Worm (Caenorhabditis elegans): ENCODE results near the gene ZK546.4.
A peak's percentile ranks its signal among the peaks of the same experiment; 100 is the strongest.

The ZK546.4 gene

ce11 chrII:4945695-4946094 lies 7.9 kb downstream of the ZK546.4 start, which contains the start of the genes gldi-11 and ZK546.2 (continued):
- TF ChIP-seq skn-1 (tag; optimal IDR thresholded peaks at IDR 0.05) (peak; percentile 5), blmp-1 (tag; optimal IDR thresholded peaks at IDR 0.05) (no peak), C34B4.2 (tag; optimal IDR thresholded peaks at IDR 0.05) (no peak), egl-13 (tag; optimal IDR thresholded peaks at IDR 0.05) (no peak)

ce11 chrII:4946775-4947174 lies 8.9 kb downstream of the ZK546.4 start:
- no peak for TF ChIP-seq C16A3.4 (tag; optimal IDR thresholded peaks at IDR 0.05)
- no peak for TF ChIP-seq ceh-8 (GFP tag; optimal IDR thresholded peaks at IDR 0.05)
- peak; percentile 6 for TF ChIP-seq nhr-71 (tag; optimal IDR thresholded peaks at IDR 0.05)
- peak; percentile 84 for TF ChIP-seq F16B12.6 (tag; optimal IDR thresholded peaks at IDR 0.05)
- TF ChIP-seq skn-1 (tag; optimal IDR thresholded peaks at IDR 0.05) = peak; percentile 16
- peak in 2 of 3 experiments; percentile 39 to 40 for TF ChIP-seq dpl-1 (GFP tag; optimal IDR thresholded peaks at IDR 0.05)
- peak; percentile 31 to 43 for TF ChIP-seq efl-1 (optimal IDR thresholded peaks at IDR 0.05)
- peak; percentile 49 to 88 for TF ChIP-seq efl-1 (GFP tag; optimal IDR thresholded peaks at IDR 0.05 in 1 of 2)
- TF ChIP-seq lin-35 (GFP tag; optimal IDR thresholded peaks at IDR 0.05) = peak; percentile 23 to 37
- peak; percentile 38 for TF ChIP-seq mep-1 (tag; optimal IDR thresholded peaks at IDR 0.05)
- peak in 1 of 2 experiments; percentile 41 for TF ChIP-seq lsy-2 (tag; optimal IDR thresholded peaks at IDR 0.05)
- TF ChIP-seq efl-3 (GFP tag; optimal IDR thresholded peaks at IDR 0.05) = no peak
- peak; percentile 12 for TF ChIP-seq rnt-1 (tag; optimal IDR thresholded peaks at IDR 0.05)
- peak; percentile 40 for TF ChIP-seq snu-23 (GFP tag; optimal IDR thresholded peaks at IDR 0.05)

- TF ChIP-seq elt-2 (tag; optimal IDR thresholded peaks at IDR 0.05) (peak; percentile 7), lsy-2 (tag; optimal IDR thresholded peaks at IDR 0.05) (no peak), sox-4 (tag; optimal IDR thresholded peaks at IDR 0.05) (no peak), grh-1 (GFP tag; IDR thresholded peaks at IDR 0.05) (no peak), hpl-2 (GFP tag; optimal IDR thresholded peaks at IDR 0.05) (no peak), zag-1 (tag; optimal IDR thresholded peaks at IDR 0.05) (no peak), vab-15 (tag; optimal IDR thresholded peaks at IDR 0.05) (no peak), sptf-1 (tag; optimal IDR thresholded peaks at IDR 0.05) (no peak), fkh-10 (GFP tag; optimal IDR thresholded peaks at IDR 0.05) (no peak), ceh-90 (tag; optimal IDR thresholded peaks at IDR 0.05) (no peak), hlh-4 (tag; optimal IDR thresholded peaks at IDR 0.05) (no peak), nhr-85 (tag) (peak; percentile 59), nhr-11 (tag; optimal IDR thresholded peaks at IDR 0.05) (no peak), fkh-4 (tag; optimal IDR thresholded peaks at IDR 0.05; ENCODE audit: borderline replicate concordance) (no peak), ceh-63 (GFP tag; optimal IDR thresholded peaks at IDR 0.05) (no peak), pax-3 (tag; optimal IDR thresholded peaks at IDR 0.05) (no peak), ets-5 (GFP tag; IDR thresholded peaks at IDR 0.05) (no peak)
Observed at ce11 chrII:4948118-4948517, 10.3 kb downstream of the ZK546.4 start.

DNA sequence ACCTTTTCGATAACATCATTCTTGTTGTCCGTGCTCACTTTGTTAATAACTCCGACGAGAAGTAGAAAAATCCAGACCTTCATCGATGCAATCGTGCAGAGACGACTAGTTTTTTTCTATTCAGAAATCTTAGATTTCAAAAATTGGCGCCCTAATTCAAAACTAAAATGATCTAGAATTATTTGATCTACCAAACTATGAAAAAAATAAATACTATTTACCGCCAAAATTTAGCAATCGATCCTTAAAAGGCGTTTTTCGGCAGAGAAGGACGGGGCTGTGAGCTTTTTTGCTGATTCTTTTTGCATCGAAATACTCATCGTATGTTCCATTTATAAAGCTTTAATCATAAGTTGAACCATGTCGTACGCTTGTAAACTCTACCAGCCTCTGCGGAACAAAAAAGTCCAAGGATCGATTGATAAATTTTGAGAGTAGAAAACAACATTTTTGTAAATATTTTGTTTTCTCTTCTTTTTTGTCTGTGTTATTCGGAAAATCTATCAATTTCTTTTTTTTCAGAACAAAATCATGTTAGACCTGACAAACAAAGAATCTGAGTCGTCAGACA lies 11.6 kb downstream of the ZK546.4 start, which contains the start of the genes try-1 and zyg-12:
Gene try-1 (minus strand): TSS at position 148 of the 571 bp plus-strand sequence.
Gene zyg-12 (plus strand): TSS at position 521 of the 571 bp plus-strand sequence.
- TF ChIP-seq pag-3 (tag; optimal IDR thresholded peaks at IDR 0.05; ENCODE audit: borderline replicate concordance, insufficient read depth) = no peak
- TF ChIP-seq snu-23 (GFP tag; optimal IDR thresholded peaks at IDR 0.05) = no peak
- no peak for TF ChIP-seq dsc-1 (tag; optimal IDR thresholded peaks at IDR 0.05)
- no peak for TF ChIP-seq ceh-8 (GFP tag; optimal IDR thresholded peaks at IDR 0.05)
- TF ChIP-seq unc-98 (GFP tag; IDR thresholded peaks at IDR 0.05) = no peak
- TF ChIP-seq zip-4 (GFP tag; optimal IDR thresholded peaks at IDR 0.05) = no peak
- TF ChIP-seq C04F5.9 (tag; optimal IDR thresholded peaks at IDR 0.05) = no peak
- TF ChIP-seq ces-1 (GFP tag; optimal IDR thresholded peaks at IDR 0.05) = no peak
- TF ChIP-seq irx-1 (tag; optimal IDR thresholded peaks at IDR 0.05) = no peak
